Worm (Caenorhabditis elegans) whole organism, L4 larva: ENCODE data around the gene clec-75.

Experiments
- R02D3.7 ChIP-seq: fragments of 150-350 bp; sonication (generic microtip); optimal IDR thresholded peaks from 3 replicates; lab custom pipeline; 2014; ENCODE audit warnings: missing biosample characterization, missing genetic modification characterization
- Y5F2A.4 ChIP-seq: fragments of 200-800 bp; sonication (Bioruptor generic); optimal IDR thresholded peaks from 2 replicates; lab custom pipeline; 2018; ENCODE audit warnings: mild to moderate bottlenecking, missing genetic modification characterization, missing compliant biosample characterization
- fos-1 ChIP-seq: fragments of 150-350 bp; optimal IDR thresholded peaks from 2 replicates; lab custom pipeline; 2014; ENCODE audit warnings: missing biosample characterization, missing genetic modification characterization
- lim-7 ChIP-seq: fragments of 200-800 bp; sonication (Bioruptor generic); IDR thresholded peaks from 2 replicates; pipeline ENCODE4 v1.3.6; 2022; ENCODE audit warnings: missing genetic modification characterization, missing compliant biosample characterization
- lin-39 ChIP-seq: fragments of 150-350 bp; optimal IDR thresholded peaks from 2 replicates; lab custom pipeline; 2014; ENCODE audit warnings: missing biosample characterization, missing genetic modification reagents, missing genetic modification characterization
- lsy-2 ChIP-seq, 2 experiments: fragments of 150-350 bp in 1 of 2; sonication (generic microtip) in 1 of 2; optimal IDR thresholded peaks; 2 replicates each; lab custom pipeline; 2014 to 2017; ENCODE audit warnings: missing biosample characterization in 2 of 2, missing genetic modification characterization in 2 of 2
- unc-130 ChIP-seq: sonication (generic microtip); optimal IDR thresholded peaks from 2 replicates; lab custom pipeline; 2016; ENCODE audit warnings: missing genetic modification reagents, missing genetic modification characterization, missing compliant biosample characterization

- TF ChIP-seq R02D3.7 (tag; lab: Kevin White, UChicago) (no peak), lsy-2 (tag; optimal IDR thresholded peaks at IDR 0.05; lab: Kevin White, UChicago) (no peak), lin-39 (tag; lab: Kevin White, UChicago) (no peak), lim-7 (no peak), fos-1 (no peak), Y5F2A.4 (GFP tag; lab: Kevin White, UChicago) (no peak), unc-130 (GFP tag; lab: Kevin White, UChicago) (no peak)
Observed at ce11 chrIV:3963498-3963897, 3.0 kb downstream of the clec-75 start.
